Fruit fly (Drosophila melanogaster): ENCODE data around the gene CG10616.
A peak's percentile ranks its signal among the peaks of the same experiment; 100 is the strongest.

CG10616 gene

DNA sequence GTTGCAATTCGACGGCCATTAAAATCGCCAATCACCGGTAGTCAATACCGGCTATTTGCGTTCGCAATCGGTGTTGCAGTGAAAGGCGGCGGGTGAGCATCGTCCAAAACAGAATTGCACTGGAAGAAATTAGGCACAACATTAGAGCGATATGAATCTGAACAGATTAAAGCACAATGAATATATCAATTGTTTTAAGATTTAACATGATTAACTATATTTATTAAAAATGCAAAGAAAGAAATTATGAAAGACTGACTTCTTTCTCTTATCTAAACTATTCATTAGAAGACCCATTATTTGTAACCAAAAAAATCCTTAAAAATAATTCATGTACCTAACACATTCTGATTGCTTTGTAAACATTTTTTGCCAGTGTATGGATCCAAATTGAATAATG is 24.0 kb upstream of the CG10616 start:
- TF ChIP-seq EcR (GFP tag; optimal IDR thresholded peaks at IDR 0.05) (no peak), CG8159 (tag; optimal IDR thresholded peaks at IDR 0.05) (peak; percentile 16)

DNA sequence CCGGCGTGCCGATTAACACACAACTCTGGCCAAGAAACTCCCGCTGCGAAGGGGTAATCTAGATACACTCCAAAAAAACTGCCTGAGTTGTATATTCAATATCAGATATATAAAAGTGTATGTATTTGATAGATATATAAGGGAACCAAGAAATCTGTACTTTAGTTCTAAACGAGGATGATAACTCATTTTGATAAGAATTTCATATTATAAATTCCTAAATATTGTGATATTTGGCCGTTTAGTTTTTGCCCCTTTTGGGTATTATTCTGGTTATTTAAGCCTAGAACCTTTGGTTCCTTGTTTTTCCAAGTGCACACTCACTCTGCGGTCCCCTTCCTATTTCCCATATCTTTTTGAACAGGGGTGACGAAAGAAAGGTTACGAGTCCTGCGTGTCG is 18.0 kb upstream of the CG10616 start:
- TF ChIP-seq CG8159 (tag; optimal IDR thresholded peaks at IDR 0.05) (peak; percentile 24), gl (tag; optimal IDR thresholded peaks at IDR 0.05) (no peak)

DNA sequence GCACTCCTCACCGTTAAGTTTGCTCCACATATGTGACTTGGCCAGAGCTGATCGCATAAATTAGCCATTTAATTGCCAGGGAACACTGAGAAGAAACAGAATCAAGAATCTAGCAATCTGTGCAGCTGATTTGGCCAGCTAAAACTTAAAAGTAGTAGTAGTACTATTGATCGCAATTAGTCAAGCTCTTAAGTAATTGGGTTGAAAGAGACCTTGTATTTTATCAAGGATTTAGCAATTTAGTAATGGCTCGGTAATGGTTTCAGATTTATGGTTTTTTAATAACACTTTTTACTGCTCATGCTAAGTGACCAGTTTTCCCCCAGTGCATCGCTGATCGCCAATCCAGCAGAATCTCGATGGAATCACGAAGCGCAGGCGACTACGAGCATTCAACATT is 16.5 kb upstream of the CG10616 start:
- TF ChIP-seq CG8159 (tag; optimal IDR thresholded peaks at IDR 0.05) (peak; percentile 70), CG34367 (tag; optimal IDR thresholded peaks at IDR 0.05) (peak; percentile 33), CG15710 (tag; optimal IDR thresholded peaks at IDR 0.05) (peak; percentile 67), CG13204 (GFP tag; optimal IDR thresholded peaks at IDR 0.05) (peak; percentile 29), CG8301 (tag; optimal IDR thresholded peaks at IDR 0.05) (peak; percentile 24), CG10348 (GFP tag; IDR thresholded peaks at IDR 0.05) (no peak), Pif1A (GFP tag; optimal IDR thresholded peaks at IDR 0.05) (peak; percentile 33), Ets98B (GFP tag; IDR thresholded peaks at IDR 0.05) (no peak), CG9948 (tag; optimal IDR thresholded peaks at IDR 0.05) (peak; percentile 22), CG14655 (GFP tag; optimal IDR thresholded peaks at IDR 0.05) (peak; percentile 40), D1 (tag; optimal IDR thresholded peaks at IDR 0.05) (no peak), CG17806 (tag; optimal IDR thresholded peaks at IDR 0.05) (peak; percentile 37)

DNA sequence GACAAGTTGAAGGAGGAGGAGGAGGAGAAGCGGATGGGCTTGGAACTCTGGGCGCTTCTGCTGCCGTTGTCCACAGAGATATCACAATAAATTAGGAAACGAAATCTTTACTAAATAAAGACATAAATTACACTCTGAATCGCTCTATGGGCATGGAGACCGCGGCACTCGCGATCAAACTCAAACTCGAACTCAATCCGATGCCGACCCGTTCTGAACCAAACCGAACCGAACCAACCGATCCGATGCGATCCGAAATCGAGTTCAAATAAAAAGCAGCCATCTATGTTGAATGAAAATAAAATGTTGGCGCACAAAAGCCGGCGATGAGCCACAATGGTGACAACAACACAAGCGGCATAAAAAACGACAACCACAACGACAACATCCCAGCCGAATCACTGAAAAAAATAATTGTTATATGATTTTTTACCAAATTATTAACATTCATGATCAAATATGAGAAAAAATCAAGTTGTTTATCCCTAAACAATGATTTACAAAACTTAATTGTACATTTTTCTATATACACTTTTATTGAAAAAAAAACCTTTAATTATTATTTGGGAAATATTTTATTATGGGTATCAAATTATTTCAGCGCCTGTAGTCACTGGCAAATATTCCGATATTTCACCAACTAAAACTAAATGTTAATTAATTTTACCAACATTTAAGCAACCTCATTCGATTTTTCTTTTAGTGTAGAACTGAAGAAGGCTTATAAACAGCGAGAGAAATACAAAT is 14.4 kb upstream of the CG10616 start:
- TF ChIP-seq CG32121 (GFP tag; IDR thresholded peaks at IDR 0.05) (no peak), Pif1B (GFP tag; optimal IDR thresholded peaks at IDR 0.05) (peak; percentile 35), Ets98B (GFP tag; IDR thresholded peaks at IDR 0.05) (no peak), EcR (GFP tag; optimal IDR thresholded peaks at IDR 0.05) (no peak), CG12605 (GFP tag; IDR thresholded peaks at IDR 0.05) (no peak), D1 (tag; optimal IDR thresholded peaks at IDR 0.05) (peak; percentile 64), CG17806 (tag; optimal IDR thresholded peaks at IDR 0.05) (peak; percentile 73), CG13204 (GFP tag; optimal IDR thresholded peaks at IDR 0.05) (no peak), gl (tag; optimal IDR thresholded peaks at IDR 0.05) (no peak), Snoo (tag; optimal IDR thresholded peaks at IDR 0.05) (peak; percentile 36), CG10348 (GFP tag; IDR thresholded peaks at IDR 0.05) (no peak), CG9948 (tag; optimal IDR thresholded peaks at IDR 0.05) (peak; percentile 75), CG34367 (tag; optimal IDR thresholded peaks at IDR 0.05) (peak; percentile 44), CG8159 (tag; optimal IDR thresholded peaks at IDR 0.05) (peak; percentile 85), CG4496 (GFP tag; IDR thresholded peaks at IDR 0.05) (no peak), rn (GFP tag; IDR thresholded peaks at IDR 0.05) (peak; percentile 11; the same call in 1 of the 2 replicates), Pif1A (GFP tag; optimal IDR thresholded peaks at IDR 0.05) (peak; percentile 57), CG8301 (tag; optimal IDR thresholded peaks at IDR 0.05) (peak; percentile 63), fd96Ca (GFP tag; IDR thresholded peaks at IDR 0.05) (no peak), CG15710 (tag; optimal IDR thresholded peaks at IDR 0.05) (peak; percentile 69), CG14655 (GFP tag; optimal IDR thresholded peaks at IDR 0.05) (peak; percentile 67)

DNA sequence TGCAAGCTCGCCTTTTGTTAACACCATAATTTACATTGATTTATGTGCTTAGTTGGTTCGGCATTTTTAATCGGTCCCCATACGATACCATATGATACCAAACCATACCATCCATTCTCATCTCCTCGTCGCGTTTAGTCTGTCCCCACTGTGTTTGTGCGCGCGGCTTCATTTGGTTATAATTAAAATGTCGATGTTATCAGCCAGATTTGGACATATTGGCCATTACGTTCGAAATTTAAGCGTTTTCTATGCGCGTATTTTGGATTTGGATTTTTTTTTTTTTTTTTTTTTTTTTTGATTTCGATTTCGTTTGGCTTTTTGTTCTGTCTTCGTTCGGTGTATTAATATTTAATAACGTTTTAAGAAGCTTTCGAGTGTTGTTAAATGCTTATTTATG is 9.6 kb upstream of the CG10616 start:
- TF ChIP-seq EcR (GFP tag; optimal IDR thresholded peaks at IDR 0.05) (no peak), CG8301 (tag; optimal IDR thresholded peaks at IDR 0.05) (no peak), Pif1B (GFP tag; optimal IDR thresholded peaks at IDR 0.05) (no peak), CG10348 (GFP tag; IDR thresholded peaks at IDR 0.05) (no peak), CG12605 (GFP tag; IDR thresholded peaks at IDR 0.05) (no peak)

DNA sequence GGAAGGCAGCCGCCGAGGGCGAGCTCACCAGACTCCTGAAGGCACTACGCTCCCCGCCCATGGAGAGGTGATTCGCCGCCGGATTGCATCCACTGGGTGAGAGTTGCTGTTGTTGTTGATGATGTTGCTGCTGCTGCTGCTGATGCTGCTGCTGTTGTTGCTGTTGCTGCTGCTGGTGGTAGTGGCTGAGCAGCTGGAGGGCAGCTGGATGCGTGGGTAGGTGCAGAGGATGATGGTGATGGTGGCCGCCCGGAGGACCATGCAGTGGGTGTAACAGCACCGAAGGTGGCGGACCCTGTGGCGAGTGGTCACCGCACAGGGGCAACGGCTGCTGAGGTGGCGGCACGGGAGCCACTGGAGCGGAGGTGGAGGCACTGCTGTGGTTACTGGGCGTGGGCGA is 7.9 kb upstream of the CG10616 start:
- TF ChIP-seq CG8301 (tag; optimal IDR thresholded peaks at IDR 0.05), result no peak
- no peak for TF ChIP-seq CG9948 (tag; optimal IDR thresholded peaks at IDR 0.05)
- TF ChIP-seq CG17806 (tag; optimal IDR thresholded peaks at IDR 0.05), result no peak
- no peak for TF ChIP-seq D1 (tag; optimal IDR thresholded peaks at IDR 0.05)
- TF ChIP-seq CG8159 (tag; optimal IDR thresholded peaks at IDR 0.05), result no peak
- TF ChIP-seq Ets98B (GFP tag; IDR thresholded peaks at IDR 0.05), result no peak
- no peak for TF ChIP-seq CG15710 (tag; optimal IDR thresholded peaks at IDR 0.05)
- no peak for TF ChIP-seq fd96Ca (GFP tag; IDR thresholded peaks at IDR 0.05)
- TF ChIP-seq CG4496 (GFP tag; IDR thresholded peaks at IDR 0.05), result no peak
- TF ChIP-seq CG13204 (GFP tag; optimal IDR thresholded peaks at IDR 0.05), result no peak
- TF ChIP-seq CG14655 (GFP tag; optimal IDR thresholded peaks at IDR 0.05), result no peak
- TF ChIP-seq Snoo (tag; optimal IDR thresholded peaks at IDR 0.05), result no peak

DNA sequence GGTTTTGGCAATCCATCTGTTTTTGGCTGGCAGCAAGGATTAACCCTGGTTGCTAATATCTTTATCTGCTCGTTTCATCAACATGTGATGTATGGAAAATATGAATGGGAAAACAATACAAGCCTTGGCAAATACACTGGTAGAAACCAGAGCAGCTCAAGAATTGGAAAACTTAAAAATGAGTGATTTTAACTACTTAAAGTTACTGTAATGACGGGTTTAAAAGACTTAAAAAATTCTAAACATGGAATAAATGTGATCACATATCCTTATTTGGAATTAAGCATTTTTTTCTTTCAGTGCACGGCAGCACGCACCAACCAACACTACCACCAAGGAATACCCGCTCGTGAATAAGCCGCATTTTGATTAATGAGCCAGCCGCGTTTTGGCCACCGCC is 6.3 kb upstream of the CG10616 start:
- no peak for TF ChIP-seq CG17806 (tag; optimal IDR thresholded peaks at IDR 0.05)
- TF ChIP-seq rn (GFP tag; IDR thresholded peaks at IDR 0.05), result no peak
- no peak for TF ChIP-seq CG12605 (GFP tag; IDR thresholded peaks at IDR 0.05)
- TF ChIP-seq CG8159 (tag; optimal IDR thresholded peaks at IDR 0.05), result peak; percentile 28
- TF ChIP-seq CG10348 (GFP tag; IDR thresholded peaks at IDR 0.05), result no peak
- no peak for TF ChIP-seq fd96Ca (GFP tag; IDR thresholded peaks at IDR 0.05)
